Worm (Caenorhabditis elegans) whole organism, L3 larva: Measurements from ENCODE around the gene chil-7.
"Not testable (repeated sequence)": the region's sequence is repeated elsewhere in the genome, so short reads cannot be mapped to it uniquely, and the experiment has no call there.

ENCODE experiments used
- R02D3.7 ChIP-seq: fragments of 150-350 bp; optimal IDR thresholded peaks from 2 replicates; lab custom pipeline; 2014; ENCODE audit warnings: missing biosample characterization, missing genetic modification characterization
- ZK546.5 ChIP-seq: sonication (generic microtip); optimal IDR thresholded peaks from 2 replicates; lab custom pipeline; 2017; ENCODE audit warnings: missing biosample characterization, missing genetic modification characterization
- ama-1 ChIP-seq: fragments of 150-350 bp; optimal IDR thresholded peaks from 2 replicates; lab custom pipeline; 2018
- ceh-82 ChIP-seq: fragments of 150-350 bp; optimal IDR thresholded peaks from 2 replicates; lab custom pipeline; 2014; ENCODE audit warnings: missing biosample characterization, missing genetic modification characterization
- daf-12 ChIP-seq: fragments of 150-350 bp; optimal IDR thresholded peaks from 2 replicates; lab custom pipeline; 2014; ENCODE audit warnings: missing biosample characterization, missing genetic modification reagents, missing genetic modification characterization
- egl-27 ChIP-seq: sonication (generic microtip); optimal IDR thresholded peaks from 4 replicates; lab custom pipeline; 2017; ENCODE audit warnings: missing biosample characterization, missing genetic modification reagents, missing genetic modification characterization
- egl-5 ChIP-seq: fragments of 150-350 bp; optimal IDR thresholded peaks from 2 replicates; lab custom pipeline; 2017; ENCODE audit warnings: missing biosample characterization, missing genetic modification reagents, missing genetic modification characterization, inconsistent platforms
- elt-2 ChIP-seq: sonication (generic microtip); optimal IDR thresholded peaks from 2 replicates; lab custom pipeline; 2016; ENCODE audit warnings: missing genetic modification reagents, mild to moderate bottlenecking, missing genetic modification characterization, missing compliant biosample characterization
- elt-3 ChIP-seq, 3 experiments: fragments of 150-350 bp in 1 of 3; sonication (generic microtip) in 2 of 3; optimal IDR thresholded peaks; 2 replicates in 2 of 3; 4 replicates in 1 of 3; lab custom pipeline; 2014 to 2017; ENCODE audit warnings: missing biosample characterization in 3 of 3, missing genetic modification characterization in 3 of 3
- fkh-10 ChIP-seq: sonication (generic microtip); optimal IDR thresholded peaks from 2 replicates; lab custom pipeline; 2017; ENCODE audit warnings: missing biosample characterization, missing genetic modification reagents, missing genetic modification characterization
- hmg-11 ChIP-seq: sonication (generic microtip); optimal IDR thresholded peaks from 2 replicates; lab custom pipeline; 2016; ENCODE audit warnings: missing genetic modification characterization, missing compliant biosample characterization
- jun-1 ChIP-seq: fragments of 150-350 bp; optimal IDR thresholded peaks from 2 replicates; lab custom pipeline; 2014; ENCODE audit warnings: missing biosample characterization, missing genetic modification reagents, missing genetic modification characterization
- lin-15B ChIP-seq: fragments of 150-350 bp; optimal IDR thresholded peaks from 2 replicates; lab custom pipeline; 2014; ENCODE audit warnings: missing biosample characterization, missing genetic modification characterization
- lin-39 ChIP-seq: fragments of 150-350 bp; optimal IDR thresholded peaks from 2 replicates; lab custom pipeline; 2018; ENCODE audit warnings: missing biosample characterization, missing genetic modification reagents, missing genetic modification characterization
- lsy-12 ChIP-seq: sonication (generic microtip); optimal IDR thresholded peaks from 2 replicates; lab custom pipeline; 2016; ENCODE audit warnings: mild to moderate bottlenecking, missing genetic modification characterization, missing compliant biosample characterization
- mdl-1 ChIP-seq: fragments of 150-350 bp; optimal IDR thresholded peaks from 2 replicates; lab custom pipeline; 2014; ENCODE audit warnings: missing biosample characterization, missing genetic modification characterization
- mml-1 ChIP-seq: fragments of 150-350 bp; sonication (generic microtip); optimal IDR thresholded peaks from 3 replicates; lab custom pipeline; 2014; ENCODE audit warnings: missing biosample characterization, missing genetic modification characterization
- nfya-1 ChIP-seq: sonication (generic microtip); optimal IDR thresholded peaks from 2 replicates; lab custom pipeline; 2017; ENCODE audit warnings: missing genetic modification characterization, mild to moderate bottlenecking, missing compliant biosample characterization, antibody characterized with exemption, moderate library complexity; ENCODE audit not compliant: insufficient read depth
- nhr-12 ChIP-seq: fragments of 150-350 bp; optimal IDR thresholded peaks from 2 replicates; lab custom pipeline; 2014; ENCODE audit warnings: missing biosample characterization, missing genetic modification characterization
- nhr-23 ChIP-seq: fragments of 150-350 bp; optimal IDR thresholded peaks from 2 replicates; lab custom pipeline; 2014; ENCODE audit warnings: missing biosample characterization, missing genetic modification reagents, missing genetic modification characterization
- nhr-25 ChIP-seq: sonication (generic microtip); optimal IDR thresholded peaks from 2 replicates; lab custom pipeline; 2017; ENCODE audit warnings: missing biosample characterization, missing genetic modification characterization
- nhr-43 ChIP-seq: sonication (generic microtip); optimal IDR thresholded peaks from 2 replicates; lab custom pipeline; 2016; ENCODE audit warnings: mild to moderate bottlenecking, missing genetic modification characterization, missing compliant biosample characterization; ENCODE audit not compliant: poor library complexity, severe bottlenecking
- nhr-76 ChIP-seq: fragments of 150-350 bp; sonication (generic microtip); optimal IDR thresholded peaks from 5 replicates; lab custom pipeline; 2014; ENCODE audit warnings: missing biosample characterization, missing genetic modification characterization
- nhr-77 ChIP-seq: fragments of 150-350 bp; optimal IDR thresholded peaks from 2 replicates; lab custom pipeline; 2014; ENCODE audit warnings: missing biosample characterization, missing genetic modification characterization
- pha-4 ChIP-seq: fragments of 150-350 bp; optimal IDR thresholded peaks from 2 replicates; lab custom pipeline; 2014; ENCODE audit warnings: missing biosample characterization, missing genetic modification reagents, missing genetic modification characterization
- pqm-1 ChIP-seq: fragments of 150-350 bp; optimal IDR thresholded peaks from 2 replicates; lab custom pipeline; 2017; ENCODE audit warnings: missing biosample characterization, missing genetic modification characterization, inconsistent platforms
- sea-2 ChIP-seq: fragments of 150-350 bp; sonication (generic microtip); optimal IDR thresholded peaks from 4 replicates; lab custom pipeline; 2014; ENCODE audit warnings: missing biosample characterization, missing genetic modification reagents, missing genetic modification characterization
- snpc-4 ChIP-seq: fragments of 150-350 bp; optimal IDR thresholded peaks from 2 replicates; lab custom pipeline; 2014; ENCODE audit warnings: missing biosample characterization, missing genetic modification characterization
- unc-62 ChIP-seq: fragments of 150-350 bp; sonication (generic microtip); optimal IDR thresholded peaks from 4 replicates; lab custom pipeline; 2014; ENCODE audit warnings: missing biosample characterization, missing genetic modification reagents, missing genetic modification characterization
- zag-1 ChIP-seq: fragments of 150-350 bp; optimal IDR thresholded peaks from 2 replicates; lab custom pipeline; 2014; ENCODE audit warnings: missing biosample characterization, missing genetic modification characterization
- ztf-4 ChIP-seq: fragments of 150-350 bp; optimal IDR thresholded peaks from 2 replicates; lab custom pipeline; 2014; ENCODE audit warnings: missing biosample characterization, missing genetic modification characterization

Gene chil-7

ce11 chrII:9868698-9869097 lies 2.3 kb downstream of the chil-7 start, which contains the start of gene old-1:
TSS of gene old-1 (minus strand) at chrII:9868747.
- TF ChIP-seq nfya-1, result peak; percentile 51
- no peak for TF ChIP-seq nhr-43 (tag; lab: Kevin White, UChicago)
- TF ChIP-seq mml-1 (tag; lab: Kevin White, UChicago), result no peak
- no peak for TF ChIP-seq pha-4 (tag; lab: Kevin White, UChicago)
- no peak for TF ChIP-seq jun-1 (tag; lab: Kevin White, UChicago)
- no peak for TF ChIP-seq unc-62 (GFP tag; lab: Kevin White, UChicago)

DNA sequence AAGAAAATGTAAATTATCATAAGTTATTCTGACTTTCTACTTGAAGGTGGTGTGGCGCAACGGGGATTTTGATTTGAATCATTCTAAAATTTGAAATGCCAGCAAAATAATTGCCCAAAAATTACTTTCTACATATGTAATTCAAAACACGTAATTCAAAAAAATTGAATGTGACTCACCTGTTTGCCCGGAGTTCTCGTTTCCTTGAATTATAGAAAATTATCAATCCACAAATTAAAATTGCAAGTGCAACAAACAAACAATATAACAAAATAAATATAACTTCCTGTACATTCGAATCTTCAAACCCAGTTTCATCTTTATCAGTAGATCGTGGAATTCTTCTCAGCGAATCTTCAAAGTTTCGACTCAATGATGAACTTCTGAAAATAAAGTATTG lies 2.8 kb downstream of the chil-7 start:
- no peak for TF ChIP-seq nfya-1
- no peak for TF ChIP-seq nhr-25 (tag; lab: Kevin White, UChicago)
- no peak for TF ChIP-seq ztf-4
- no peak for TF ChIP-seq elt-2
- no peak for TF ChIP-seq lsy-12 (tag; lab: Kevin White, UChicago)
- no peak for TF ChIP-seq zag-1 (tag; lab: Kevin White, UChicago)
- TF ChIP-seq nhr-76 (tag; lab: Kevin White, UChicago), result no peak
- no peak for TF ChIP-seq R02D3.7 (tag; lab: Kevin White, UChicago)
- TF ChIP-seq egl-5 (tag; lab: Kevin White, UChicago), result no peak
- no peak for TF ChIP-seq fkh-10 (GFP tag; lab: Kevin White, UChicago)
- TF ChIP-seq lin-15B (tag; lab: Kevin White, UChicago), result no peak

- TF ChIP-seq mml-1, nhr-12, R02D3.7 (tag; lab: Kevin White, UChicago): not testable (repeated sequence)
These were observed 4.6 kb downstream of the chil-7 start, which contains the start of gene chil-1 for ce11 chrII:9866378-9866777. TSS of gene chil-1 (minus strand) at chrII:9866478.

- TF ChIP-seq egl-5 (tag; lab: Kevin White, UChicago) (no peak), daf-12 (no peak), mdl-1 (tag; lab: Kevin White, UChicago) (no peak), unc-62 (GFP tag; lab: Kevin White, UChicago) (no peak), jun-1 (tag; lab: Kevin White, UChicago) (no peak), ceh-82 (tag; lab: Kevin White, UChicago) (no peak), elt-3 (tag; optimal IDR thresholded peaks at IDR 0.05; lab: Kevin White, UChicago) (no peak), nhr-12 (tag; lab: Kevin White, UChicago) (no peak), egl-27 (tag; lab: Kevin White, UChicago) (no peak)
These were observed 8.8 kb downstream of the chil-7 start, which contains the start of gene C08H9.18 for ce11 chrII:9862147-9862546. TSS of gene C08H9.18 (minus strand) at chrII:9862247.

DNA sequence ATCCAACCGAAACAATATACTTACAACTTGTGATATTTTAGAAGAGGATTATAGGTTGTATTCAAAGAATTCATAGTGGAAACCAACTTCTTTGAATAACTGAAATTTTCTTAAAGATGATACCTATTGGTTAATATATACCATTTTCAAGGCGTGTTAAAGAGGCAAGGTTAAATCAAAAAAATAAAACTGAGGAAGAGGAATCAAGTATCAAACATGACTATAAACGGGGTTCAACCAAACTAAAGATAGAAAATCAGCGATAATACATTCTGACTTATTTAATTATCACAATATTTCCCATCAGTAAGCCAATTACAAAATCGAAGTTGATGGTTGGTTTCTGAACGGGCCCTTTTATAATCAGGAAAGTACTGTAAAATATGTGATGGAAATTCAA lies 9.6 kb downstream of the chil-7 start, which contains the start of gene chil-3:
Gene chil-3, minus strand, starts transcription at position 101 of the 400 bp plus-strand sequence.
- no peak for TF ChIP-seq ceh-82 (tag; lab: Kevin White, UChicago)
- no peak for TF ChIP-seq fkh-10 (GFP tag; lab: Kevin White, UChicago)
- TF ChIP-seq lsy-12 (tag; lab: Kevin White, UChicago), result no peak
- TF ChIP-seq zag-1 (tag; lab: Kevin White, UChicago), result no peak
- no peak for TF ChIP-seq nhr-23 (tag; lab: Kevin White, UChicago)
- no peak for TF ChIP-seq daf-12
- TF ChIP-seq hmg-11 (tag; lab: Kevin White, UChicago), result no peak
- no peak for TF ChIP-seq snpc-4
- TF ChIP-seq egl-5 (tag; lab: Kevin White, UChicago), result no peak
- TF ChIP-seq nhr-25 (tag; lab: Kevin White, UChicago), result no peak

- TF ChIP-seq sea-2 (GFP tag; lab: Kevin White, UChicago) (no peak), nhr-23 (tag; lab: Kevin White, UChicago) (no peak), ZK546.5 (tag; lab: Kevin White, UChicago) (no peak), nhr-25 (tag; lab: Kevin White, UChicago) (no peak), nhr-77 (tag; lab: Kevin White, UChicago) (no peak), mml-1 (tag; lab: Kevin White, UChicago) (no peak), elt-3 (tag; optimal IDR thresholded peaks at IDR 0.05; lab: Kevin White, UChicago) (no peak), fkh-10 (GFP tag; lab: Kevin White, UChicago) (no peak), nhr-43 (tag; lab: Kevin White, UChicago) (no peak), lin-15B (tag; lab: Kevin White, UChicago) (no peak), lin-39 (tag; lab: Kevin White, UChicago) (no peak), pqm-1 (tag; lab: Kevin White, UChicago) (no peak), mdl-1 (tag; lab: Kevin White, UChicago) (no peak), ama-1 (no peak)
These were observed 11.4 kb downstream of the chil-7 start, which contains the start of gene chil-5 for ce11 chrII:9859575-9859974. TSS of gene chil-5 (minus strand) at chrII:9859675.
